Worm (Caenorhabditis elegans) whole organism, L3 larva: Measurements from ENCODE around the gene C29F9.8.

Source experiments
- R02D3.7 ChIP-seq: fragments of 150-350 bp; optimal IDR thresholded peaks from 2 replicates; lab custom pipeline; 2014; ENCODE audit warnings: missing biosample characterization, missing genetic modification characterization
- ZK546.5 ChIP-seq: sonication (generic microtip); optimal IDR thresholded peaks from 2 replicates; lab custom pipeline; 2017; ENCODE audit warnings: missing biosample characterization, missing genetic modification characterization
- aly-2 ChIP-seq: fragments of 150-350 bp; optimal IDR thresholded peaks from 2 replicates; lab custom pipeline; 2014; ENCODE audit warnings: missing biosample characterization, missing genetic modification characterization
- ama-1 ChIP-seq: fragments of 150-350 bp; optimal IDR thresholded peaks from 2 replicates; lab custom pipeline; 2018
- ceh-16 ChIP-seq: sonication (generic microtip); optimal IDR thresholded peaks from 2 replicates; lab custom pipeline; 2017; ENCODE audit warnings: missing biosample characterization, missing genetic modification characterization
- ceh-28 ChIP-seq: fragments of 150-350 bp; optimal IDR thresholded peaks from 2 replicates; lab custom pipeline; 2014; ENCODE audit warnings: missing biosample characterization, missing genetic modification reagents, missing genetic modification characterization
- ceh-82 ChIP-seq: fragments of 150-350 bp; optimal IDR thresholded peaks from 2 replicates; lab custom pipeline; 2014; ENCODE audit warnings: missing biosample characterization, missing genetic modification characterization
- ceh-9 ChIP-seq: sonication (generic microtip); optimal IDR thresholded peaks from 2 replicates; lab custom pipeline; 2018; ENCODE audit warnings: missing biosample characterization, missing genetic modification characterization
- daf-12 ChIP-seq: fragments of 150-350 bp; optimal IDR thresholded peaks from 2 replicates; lab custom pipeline; 2014; ENCODE audit warnings: missing biosample characterization, missing genetic modification reagents, missing genetic modification characterization
- egl-27 ChIP-seq: sonication (generic microtip); optimal IDR thresholded peaks from 4 replicates; lab custom pipeline; 2017; ENCODE audit warnings: missing biosample characterization, missing genetic modification reagents, missing genetic modification characterization
- egl-5 ChIP-seq: fragments of 150-350 bp; optimal IDR thresholded peaks from 2 replicates; lab custom pipeline; 2017; ENCODE audit warnings: missing biosample characterization, missing genetic modification reagents, missing genetic modification characterization, inconsistent platforms
- elt-1 ChIP-seq: fragments of 150-350 bp; optimal IDR thresholded peaks from 2 replicates; lab custom pipeline; 2014; ENCODE audit warnings: missing biosample characterization, missing genetic modification characterization
- elt-2 ChIP-seq: sonication (generic microtip); optimal IDR thresholded peaks from 2 replicates; lab custom pipeline; 2016; ENCODE audit warnings: missing genetic modification reagents, mild to moderate bottlenecking, missing genetic modification characterization, missing compliant biosample characterization
- elt-3 ChIP-seq, 3 experiments: fragments of 150-350 bp in 1 of 3; sonication (generic microtip) in 2 of 3; optimal IDR thresholded peaks; 2 replicates in 2 of 3; 4 replicates in 1 of 3; lab custom pipeline; 2014 to 2017; ENCODE audit warnings: missing biosample characterization in 3 of 3, missing genetic modification characterization in 3 of 3
- eor-1 ChIP-seq, 2 experiments: fragments of 150-350 bp; optimal IDR thresholded peaks; 2 replicates each; lab custom pipeline; 2014 to 2018; ENCODE audit warnings: missing biosample characterization in 2 of 2, missing genetic modification characterization in 2 of 2
- fkh-2 ChIP-seq: fragments of 150-350 bp; optimal IDR thresholded peaks from 2 replicates; lab custom pipeline; 2014; ENCODE audit warnings: missing biosample characterization, missing genetic modification reagents, missing genetic modification characterization
- fos-1 ChIP-seq: fragments of 150-350 bp; optimal IDR thresholded peaks from 2 replicates; lab custom pipeline; 2014; ENCODE audit warnings: missing biosample characterization, missing genetic modification characterization
- lin-15B ChIP-seq: fragments of 150-350 bp; optimal IDR thresholded peaks from 2 replicates; lab custom pipeline; 2014; ENCODE audit warnings: missing biosample characterization, missing genetic modification characterization
- lin-39 ChIP-seq: fragments of 150-350 bp; optimal IDR thresholded peaks from 2 replicates; lab custom pipeline; 2018; ENCODE audit warnings: missing biosample characterization, missing genetic modification reagents, missing genetic modification characterization
- lsy-12 ChIP-seq: sonication (generic microtip); optimal IDR thresholded peaks from 2 replicates; lab custom pipeline; 2016; ENCODE audit warnings: mild to moderate bottlenecking, missing genetic modification characterization, missing compliant biosample characterization
- nfya-1 ChIP-seq: sonication (generic microtip); optimal IDR thresholded peaks from 2 replicates; lab custom pipeline; 2017; ENCODE audit warnings: missing genetic modification characterization, mild to moderate bottlenecking, missing compliant biosample characterization, antibody characterized with exemption, moderate library complexity; ENCODE audit not compliant: insufficient read depth
- nhr-11 ChIP-seq: fragments of 150-350 bp; optimal IDR thresholded peaks from 2 replicates; lab custom pipeline; 2014; ENCODE audit warnings: missing biosample characterization, missing genetic modification characterization
- nhr-23 ChIP-seq: fragments of 150-350 bp; optimal IDR thresholded peaks from 2 replicates; lab custom pipeline; 2014; ENCODE audit warnings: missing biosample characterization, missing genetic modification reagents, missing genetic modification characterization
- nhr-237 ChIP-seq: fragments of 150-350 bp; optimal IDR thresholded peaks from 2 replicates; lab custom pipeline; 2014; ENCODE audit warnings: missing biosample characterization, missing genetic modification characterization
- nhr-25 ChIP-seq: sonication (generic microtip); optimal IDR thresholded peaks from 2 replicates; lab custom pipeline; 2017; ENCODE audit warnings: missing biosample characterization, missing genetic modification characterization
- nhr-28 ChIP-seq: fragments of 150-350 bp; optimal IDR thresholded peaks from 2 replicates; lab custom pipeline; 2014; ENCODE audit warnings: missing biosample characterization, missing genetic modification characterization
- nhr-43 ChIP-seq: sonication (generic microtip); optimal IDR thresholded peaks from 2 replicates; lab custom pipeline; 2016; ENCODE audit warnings: mild to moderate bottlenecking, missing genetic modification characterization, missing compliant biosample characterization; ENCODE audit not compliant: poor library complexity, severe bottlenecking
- nhr-67 ChIP-seq: fragments of 150-350 bp; optimal IDR thresholded peaks from 2 replicates; lab custom pipeline; 2014; ENCODE audit warnings: missing biosample characterization, missing genetic modification characterization
- nhr-77 ChIP-seq: fragments of 150-350 bp; optimal IDR thresholded peaks from 2 replicates; lab custom pipeline; 2014; ENCODE audit warnings: missing biosample characterization, missing genetic modification characterization
- pha-4 ChIP-seq: fragments of 150-350 bp; optimal IDR thresholded peaks from 2 replicates; lab custom pipeline; 2014; ENCODE audit warnings: missing biosample characterization, missing genetic modification reagents, missing genetic modification characterization
- pqm-1 ChIP-seq: fragments of 150-350 bp; optimal IDR thresholded peaks from 2 replicates; lab custom pipeline; 2017; ENCODE audit warnings: missing biosample characterization, missing genetic modification characterization, inconsistent platforms
- sea-2 ChIP-seq: fragments of 150-350 bp; sonication (generic microtip); optimal IDR thresholded peaks from 4 replicates; lab custom pipeline; 2014; ENCODE audit warnings: missing biosample characterization, missing genetic modification reagents, missing genetic modification characterization
- snpc-4 ChIP-seq: fragments of 150-350 bp; optimal IDR thresholded peaks from 2 replicates; lab custom pipeline; 2014; ENCODE audit warnings: missing biosample characterization, missing genetic modification characterization
- tbx-2 ChIP-seq: sonication (generic microtip); optimal IDR thresholded peaks from 2 replicates; lab custom pipeline; 2016; ENCODE audit warnings: mild to moderate bottlenecking, missing genetic modification characterization, missing compliant biosample characterization
- ztf-11 ChIP-seq: fragments of 150-350 bp; optimal IDR thresholded peaks from 2 replicates; lab custom pipeline; 2014; ENCODE audit warnings: missing biosample characterization, missing genetic modification characterization
- ztf-4 ChIP-seq: fragments of 150-350 bp; optimal IDR thresholded peaks from 2 replicates; lab custom pipeline; 2014; ENCODE audit warnings: missing biosample characterization, missing genetic modification characterization

Gene C29F9.8

DNA sequence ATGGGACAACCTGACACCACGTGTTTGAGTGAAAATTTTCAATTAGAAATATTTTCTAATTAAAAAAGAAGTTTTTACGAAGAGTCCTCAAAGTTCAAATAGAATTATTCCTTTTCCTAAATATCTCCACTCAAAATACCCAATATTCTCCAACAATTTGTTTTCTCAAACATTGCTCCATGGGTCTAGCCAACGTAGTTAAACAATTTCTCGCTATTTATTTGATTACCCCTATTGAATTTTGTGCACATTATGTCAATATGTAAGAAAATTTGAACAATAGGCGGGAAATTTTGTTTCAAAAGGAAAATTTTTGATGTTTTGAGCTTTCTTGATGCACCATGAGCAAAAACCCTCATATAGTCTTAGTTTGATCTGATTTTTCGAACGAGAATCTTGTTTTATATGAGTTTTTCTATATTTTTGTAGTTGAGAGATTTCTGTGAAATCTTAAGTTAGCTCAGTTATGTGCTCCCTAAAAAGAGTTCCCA, 34.5 kb downstream of the C29F9.8 start (continued):
- TF ChIP-seq tbx-2 (tag; lab: Kevin White, UChicago) (peak; percentile 58), ztf-4 (tag; lab: Kevin White, UChicago) (no peak), lin-15B (no peak), snpc-4 (tag; lab: Kevin White, UChicago) (no peak), egl-27 (tag; lab: Kevin White, UChicago) (no peak), nhr-237 (no peak), eor-1 (tag; optimal IDR thresholded peaks at IDR 0.05; lab: Kevin White, UChicago) (no peak)

DNA sequence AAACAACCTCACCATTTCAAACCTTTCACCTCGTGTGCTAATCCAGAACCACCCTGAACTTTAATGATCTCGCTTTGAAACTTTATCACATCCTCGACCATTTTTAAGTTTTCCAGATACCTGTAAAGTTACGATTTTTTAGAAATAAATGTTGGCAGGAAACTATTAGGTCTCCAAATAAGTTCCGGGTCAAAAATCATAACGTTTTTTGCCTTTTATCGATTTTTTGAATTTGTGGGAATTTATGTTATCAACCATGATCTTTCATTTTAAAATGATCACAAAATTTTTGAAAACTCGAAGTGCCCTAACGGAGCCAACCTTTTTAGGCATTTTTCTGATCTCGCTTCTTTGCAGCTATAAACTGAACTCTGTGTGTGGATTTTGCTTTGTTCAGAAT, 35.9 kb downstream of the C29F9.8 start, which contains the start of gene btb-5:
Gene btb-5 (minus strand): TSS at position 101 of the 400 bp plus-strand sequence.
- TF ChIP-seq fkh-2 = no peak
- TF ChIP-seq ceh-28 (tag; lab: Kevin White, UChicago) = no peak
- no peak for TF ChIP-seq ZK546.5
- no peak for TF ChIP-seq fos-1 (tag; lab: Kevin White, UChicago)
- no peak for TF ChIP-seq ceh-9 (tag; lab: Kevin White, UChicago)
- no peak for TF ChIP-seq elt-3 (tag; optimal IDR thresholded peaks at IDR 0.05; lab: Kevin White, UChicago)
- TF ChIP-seq pqm-1 (tag; lab: Kevin White, UChicago) = no peak

DNA sequence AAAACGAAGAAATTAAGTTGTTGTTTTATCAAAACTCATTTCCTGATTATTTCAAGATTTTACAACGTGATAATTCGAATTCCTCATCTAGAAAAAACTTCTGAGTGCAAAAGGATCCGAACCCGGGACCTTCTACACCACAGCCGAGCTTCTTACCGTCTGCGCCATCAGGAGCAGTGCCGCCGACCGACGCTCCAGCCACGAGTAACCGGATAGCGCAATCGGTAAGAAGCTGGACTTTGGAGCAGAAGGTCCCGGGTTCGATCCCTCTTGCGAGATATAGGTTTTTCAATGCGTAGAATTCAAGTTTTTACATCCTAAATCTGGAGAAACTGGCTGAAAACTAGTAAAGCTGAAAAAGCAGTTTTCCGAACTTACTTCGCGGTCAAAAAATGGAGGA, 43.2 kb downstream of the C29F9.8 start:
- TF ChIP-seq nhr-11 (no peak), eor-1 (tag; optimal IDR thresholded peaks at IDR 0.05; lab: Kevin White, UChicago) (no peak), daf-12 (tag; lab: Kevin White, UChicago) (no peak), lin-15B (no peak), elt-2 (tag; lab: Kevin White, UChicago) (no peak), ceh-82 (tag; lab: Kevin White, UChicago) (no peak), nhr-67 (tag; lab: Kevin White, UChicago) (no peak), aly-2 (tag; lab: Kevin White, UChicago) (no peak), ama-1 (no peak), tbx-2 (tag; lab: Kevin White, UChicago) (no peak), nhr-23 (no peak), pqm-1 (tag; lab: Kevin White, UChicago) (no peak), R02D3.7 (tag; lab: Kevin White, UChicago) (no peak), sea-2 (no peak), elt-1 (tag; lab: Kevin White, UChicago) (no peak)

DNA sequence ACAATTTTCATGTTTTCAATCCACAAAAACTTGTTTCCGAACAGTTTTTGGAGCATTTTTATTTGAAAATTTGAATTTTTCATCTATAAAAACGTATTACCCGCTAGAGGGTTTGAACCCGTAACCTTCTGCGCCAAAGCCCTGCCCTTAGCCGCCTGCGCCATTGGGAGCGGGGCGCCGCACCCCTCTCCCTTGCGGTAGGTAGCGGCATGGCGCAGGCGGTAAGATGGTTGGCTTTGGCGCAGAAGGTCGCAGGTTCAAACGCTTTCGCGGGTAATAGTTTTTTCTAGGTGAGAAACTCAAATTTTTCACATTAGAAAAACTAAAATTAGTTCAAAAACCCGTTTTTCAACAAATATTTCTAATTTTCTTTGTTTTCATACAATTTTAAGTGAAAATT, 45.3 kb downstream of the C29F9.8 start:
- TF ChIP-seq nhr-43 (tag; lab: Kevin White, UChicago) (no peak), fos-1 (tag; lab: Kevin White, UChicago) (no peak), pqm-1 (tag; lab: Kevin White, UChicago) (no peak), ztf-4 (tag; lab: Kevin White, UChicago) (no peak), nfya-1 (no peak), ceh-28 (tag; lab: Kevin White, UChicago) (no peak), aly-2 (tag; lab: Kevin White, UChicago) (no peak), pha-4 (tag; lab: Kevin White, UChicago) (no peak), daf-12 (tag; lab: Kevin White, UChicago) (no peak), snpc-4 (tag; lab: Kevin White, UChicago) (no peak), ceh-9 (tag; lab: Kevin White, UChicago) (no peak), nhr-28 (tag; lab: Kevin White, UChicago) (no peak), ceh-82 (tag; lab: Kevin White, UChicago) (no peak), sea-2 (no peak), ztf-11 (tag; lab: Kevin White, UChicago) (no peak), nhr-77 (tag; lab: Kevin White, UChicago) (no peak), nhr-11 (no peak)

DNA sequence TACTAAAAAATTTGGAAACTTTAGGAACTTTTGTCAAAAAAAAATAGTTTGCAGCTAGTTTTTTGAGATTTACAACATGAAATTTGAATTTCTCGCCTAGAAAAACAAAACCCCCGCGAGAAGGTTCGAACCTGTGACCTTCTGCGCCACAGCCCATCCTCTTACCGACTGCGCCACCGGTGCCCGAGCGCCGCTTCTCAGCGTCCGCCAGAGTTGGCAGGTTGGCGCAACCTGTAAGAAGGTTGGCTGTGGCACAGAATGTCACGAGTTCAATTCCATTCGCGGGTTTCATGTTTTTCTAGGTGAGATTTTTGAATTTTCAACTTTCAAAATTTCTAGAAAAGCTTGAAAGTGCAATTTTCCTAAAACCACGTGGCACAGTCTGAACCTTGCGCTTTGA, 46.5 kb downstream of the C29F9.8 start:
- TF ChIP-seq lin-39 (tag; lab: Kevin White, UChicago) (no peak), nhr-77 (tag; lab: Kevin White, UChicago) (no peak), elt-1 (tag; lab: Kevin White, UChicago) (no peak), aly-2 (tag; lab: Kevin White, UChicago) (no peak), ceh-16 (no peak), nhr-25 (tag; lab: Kevin White, UChicago) (no peak), lsy-12 (tag; lab: Kevin White, UChicago) (no peak), egl-5 (tag; lab: Kevin White, UChicago) (no peak)
